Worm (Caenorhabditis elegans): ENCODE data around the gene zmp-1.

zmp-1 gene

ce11 chrIII:5951589-5952378 is 19.0 kb upstream of the zmp-1 start (continued):
- TF ChIP-seq ccch-3 (GFP tag; optimal IDR thresholded peaks at IDR 0.05) (no peak), ekl-4 (GFP tag; IDR thresholded peaks at IDR 0.05) (no peak), B0035.1 (tag; optimal IDR thresholded peaks at IDR 0.05) (no peak), chd-7 (tag; optimal IDR thresholded peaks at IDR 0.05) (peak; percentile 7), ceh-27 (GFP tag; optimal IDR thresholded peaks at IDR 0.05) (peak; percentile 86), athp-1 (tag; optimal IDR thresholded peaks at IDR 0.05) (no peak), snpc-4 (GFP tag; optimal IDR thresholded peaks at IDR 0.05) (no peak), snpc-4 (tag; optimal IDR thresholded peaks at IDR 0.05) (no peak), mel-28 (tag; optimal IDR thresholded peaks at IDR 0.05; ENCODE audit: borderline replicate concordance) (no peak), tbx-9 (tag; optimal IDR thresholded peaks at IDR 0.05; ENCODE audit: borderline replicate concordance) (no peak), ztf-26 (tag; optimal IDR thresholded peaks at IDR 0.05) (no peak), lag-1 (GFP tag; IDR thresholded peaks at IDR 0.05) (no peak), unc-62 (GFP tag; optimal IDR thresholded peaks at IDR 0.05) (no peak), zfh-2 (GFP tag; conservative IDR thresholded peaks at IDR 0.05) (0 out of 2 replicates have a peak, but pooled peaks have one; percentile 6), pbrm-1 (GFP tag; IDR thresholded peaks at IDR 0.05) (no peak), madf-6 (GFP tag; IDR thresholded peaks at IDR 0.05) (no peak), F33H1.4 (GFP tag; IDR thresholded peaks at IDR 0.05) (no peak), lin-40 (tag; optimal IDR thresholded peaks at IDR 0.05) (peak; percentile 25), ztf-28 (GFP tag; IDR thresholded peaks at IDR 0.05) (no peak), rcor-1 (GFP tag; IDR thresholded peaks at IDR 0.05) (no peak), madf-8 (GFP tag; conservative IDR thresholded peaks at IDR 0.05) (no peak), mes-4 (tag; optimal IDR thresholded peaks at IDR 0.05) (no peak), Y56A3A.18 (GFP tag; IDR thresholded peaks at IDR 0.05) (no peak), ztf-18 (tag; optimal IDR thresholded peaks at IDR 0.05) (no peak), efl-1 (GFP tag; optimal IDR thresholded peaks at IDR 0.05) (no peak), attf-3 (GFP tag; conservative IDR thresholded peaks at IDR 0.05) (no peak), ets-4 (GFP tag; optimal IDR thresholded peaks at IDR 0.05) (no peak), somi-1 (GFP tag; optimal IDR thresholded peaks at IDR 0.05) (no peak), F57C9.4 (tag; optimal IDR thresholded peaks at IDR 0.05) (no peak), die-1 (tag; optimal IDR thresholded peaks at IDR 0.05) (no peak)

ce11 chrIII:5950756-5951345 is 18.1 kb upstream of the zmp-1 start:
- no peak for TF ChIP-seq sea-2 (GFP tag; IDR thresholded peaks at IDR 0.05)
- no peak for TF ChIP-seq lsy-27 (tag; optimal IDR thresholded peaks at IDR 0.05; ENCODE audit: borderline replicate concordance, insufficient read depth)
- TF ChIP-seq zim-3 (tag; optimal IDR thresholded peaks at IDR 0.05) = peak; percentile 15
- peak; percentile 16 for TF ChIP-seq ama-1 (optimal IDR thresholded peaks at IDR 0.05)
- no peak for TF ChIP-seq ama-1 (GFP tag; optimal IDR thresholded peaks at IDR 0.05)
- TF ChIP-seq ztf-3 (GFP tag; optimal IDR thresholded peaks at IDR 0.05) = no peak
- peak; percentile 12 for TF ChIP-seq nhr-80 (tag; optimal IDR thresholded peaks at IDR 0.05)
- no peak for TF ChIP-seq tlf-1 (GFP tag; optimal IDR thresholded peaks at IDR 0.05)
- TF ChIP-seq nhr-120 (GFP tag; IDR thresholded peaks at IDR 0.05) = no peak
- no peak for TF ChIP-seq dpff-1 (tag; optimal IDR thresholded peaks at IDR 0.05)
- 0 out of 2 replicates have a peak, but pooled peaks have one; percentile 15 for TF ChIP-seq aptf-3 (GFP tag; IDR thresholded peaks at IDR 0.05)
- TF ChIP-seq Y56A3A.18 (GFP tag; IDR thresholded peaks at IDR 0.05) = 0 out of 2 replicates have a peak, but pooled peaks have one; percentile 23

Data from whole organism, young adult.